Fruit fly (Drosophila melanogaster) S2 (cell line): Measurements from ENCODE around the gene Nepl9.

Experiments
- CG8478 ChIP-seq: fragments of >200 bp; optimal IDR thresholded peaks from 2 replicates; lab custom pipeline; 2018
- CTCF ChIP-seq, 2 experiments: fragments of >200 bp; optimal IDR thresholded peaks; 2 replicates each; lab custom pipeline; 2018

The Nepl9 gene

dm6 chr2L:16796104-16796645 lies 40.9 kb downstream of the Nepl9 start, which contains the start of gene Ugt37E1:
TSS of gene Ugt37E1 (plus strand) at chr2L:16796595.
- TF ChIP-seq CTCF (optimal IDR thresholded peaks at IDR 0.05; lab: Kevin White, UChicago): no peak
- no peak for TF ChIP-seq CG8478

- no peak for TF ChIP-seq CTCF (optimal IDR thresholded peaks at IDR 0.05; lab: Kevin White, UChicago)
- TF ChIP-seq CG8478: no peak
Measured at dm6 chr2L:16793970-16794369, 43.1 kb downstream of the Nepl9 start, which contains the start of gene Ugt37C2. TSS of gene Ugt37C2 (plus strand) at chr2L:16794211.

DNA sequence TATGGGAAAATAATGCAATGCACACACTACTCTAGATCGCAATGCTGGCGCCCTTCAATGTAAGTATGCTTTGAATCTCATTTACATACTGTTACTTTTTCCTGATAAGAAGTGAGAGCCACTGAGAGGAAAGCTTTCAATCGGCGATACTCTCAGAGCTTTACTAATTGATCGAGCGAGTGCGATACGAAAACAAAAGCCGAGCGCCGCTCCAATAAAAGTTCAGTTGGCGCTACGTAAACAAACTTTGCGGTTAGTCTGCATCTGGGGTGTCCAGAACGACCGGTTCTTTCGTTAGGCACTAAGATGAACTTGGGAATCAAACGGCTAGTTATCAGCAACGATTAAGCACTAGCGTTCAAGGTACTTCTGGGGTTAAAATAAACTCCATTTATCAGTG lies 45.7 kb downstream of the Nepl9 start, which contains the start of gene CG17928:
Gene CG17928, plus strand, starts transcription at position 224 of the 400 bp plus-strand sequence.
- no peak for TF ChIP-seq CTCF (optimal IDR thresholded peaks at IDR 0.05; lab: Kevin White, UChicago)
- TF ChIP-seq CG8478: no peak

dm6 chr2L:16790671-16791270 lies 46.3 kb downstream of the Nepl9 start, which contains the start of gene Cyt-b5-r:
TSS of gene Cyt-b5-r (minus strand) at chr2L:16790721.
- TF ChIP-seq CG8478 (no peak), CTCF (optimal IDR thresholded peaks at IDR 0.05; lab: Kevin White, UChicago) (no peak)

DNA sequence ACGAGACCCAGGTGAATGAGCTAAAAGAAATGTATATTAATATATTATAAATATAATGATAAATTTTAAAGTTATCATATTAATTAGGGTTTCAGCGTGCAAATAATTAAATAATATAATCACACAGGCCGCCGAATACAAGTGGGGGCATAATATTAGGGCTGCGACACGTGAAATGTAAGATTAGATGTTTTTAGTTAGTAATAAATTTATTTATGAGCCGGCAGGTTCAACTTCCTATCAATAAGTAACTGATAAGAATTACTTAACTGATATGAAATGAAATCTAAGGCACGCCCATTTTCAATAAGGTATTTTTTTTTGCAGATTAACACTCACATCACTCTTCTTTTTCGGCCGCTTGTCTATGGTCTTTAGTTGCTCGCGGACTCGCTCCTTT lies 47.2 kb downstream of the Nepl9 start:
- TF ChIP-seq CG8478: no peak
- TF ChIP-seq CTCF (optimal IDR thresholded peaks at IDR 0.05; lab: Kevin White, UChicago): no peak

- TF ChIP-seq CTCF (optimal IDR thresholded peaks at IDR 0.05; lab: Kevin White, UChicago) (no peak), CG8478 (no peak)
Measured at dm6 chr2L:16788885-16789284, 48.2 kb downstream of the Nepl9 start.

DNA sequence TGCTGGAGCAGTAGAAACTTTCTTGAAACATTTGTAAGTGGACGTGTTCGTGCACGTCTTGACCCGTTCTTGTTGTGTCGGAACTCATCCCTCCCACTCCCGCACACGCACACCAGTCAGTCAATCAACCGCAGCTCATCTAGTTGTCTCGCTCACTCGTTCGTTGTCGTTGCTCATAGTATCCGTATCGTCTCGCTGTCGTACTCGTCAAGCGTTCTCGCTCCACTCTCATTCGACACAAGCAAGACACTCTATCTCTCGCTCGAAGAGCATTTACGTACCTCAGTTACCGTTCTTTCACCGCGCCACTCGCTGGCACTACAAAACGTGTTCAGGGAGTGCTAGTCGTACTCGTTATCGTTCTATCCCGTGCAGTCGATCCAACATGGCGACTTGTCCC lies 49.5 kb downstream of the Nepl9 start:
- TF ChIP-seq CG8478 (no peak), CTCF (optimal IDR thresholded peaks at IDR 0.05; lab: Kevin White, UChicago) (peak in 1 of 2 experiments; percentile 8)
